Worm (Caenorhabditis elegans) whole organism, L3 larva: ENCODE measurements around the gene fbxc-51.

Experiments used
- ceh-28 ChIP-seq: fragments of 150-350 bp; optimal IDR thresholded peaks from 2 replicates; lab custom pipeline; 2014; ENCODE audit warnings: missing biosample characterization, missing genetic modification reagents, missing genetic modification characterization
- zag-1 ChIP-seq: fragments of 150-350 bp; optimal IDR thresholded peaks from 2 replicates; lab custom pipeline; 2014; ENCODE audit warnings: missing biosample characterization, missing genetic modification characterization

- TF ChIP-seq zag-1 (tag; lab: Kevin White, UChicago) (no peak), ceh-28 (tag; lab: Kevin White, UChicago) (no peak)
Observed at ce11 chrII:848519-848918, 20.1 kb upstream of the fbxc-51 start, which contains the start of the genes acdh-9 and F28A10.13.
